Worm (Caenorhabditis elegans) whole organism, L3 larva: ENCODE measurements around the gene Y111B2A.21.

Source experiments
- R02D3.7 ChIP-seq: fragments of 150-350 bp; optimal IDR thresholded peaks from 2 replicates; lab custom pipeline; 2014; ENCODE audit warnings: missing biosample characterization, missing genetic modification characterization
- ZK546.5 ChIP-seq: sonication (generic microtip); optimal IDR thresholded peaks from 2 replicates; lab custom pipeline; 2017; ENCODE audit warnings: missing biosample characterization, missing genetic modification characterization
- aly-2 ChIP-seq: fragments of 150-350 bp; optimal IDR thresholded peaks from 2 replicates; lab custom pipeline; 2014; ENCODE audit warnings: missing biosample characterization, missing genetic modification characterization
- ama-1 ChIP-seq: fragments of 150-350 bp; optimal IDR thresholded peaks from 2 replicates; lab custom pipeline; 2018
- ceh-16 ChIP-seq: sonication (generic microtip); optimal IDR thresholded peaks from 2 replicates; lab custom pipeline; 2017; ENCODE audit warnings: missing biosample characterization, missing genetic modification characterization
- ceh-9 ChIP-seq: sonication (generic microtip); optimal IDR thresholded peaks from 2 replicates; lab custom pipeline; 2018; ENCODE audit warnings: missing biosample characterization, missing genetic modification characterization
- daf-12 ChIP-seq: fragments of 150-350 bp; optimal IDR thresholded peaks from 2 replicates; lab custom pipeline; 2014; ENCODE audit warnings: missing biosample characterization, missing genetic modification reagents, missing genetic modification characterization
- egl-27 ChIP-seq: sonication (generic microtip); optimal IDR thresholded peaks from 4 replicates; lab custom pipeline; 2017; ENCODE audit warnings: missing biosample characterization, missing genetic modification reagents, missing genetic modification characterization
- elt-1 ChIP-seq: fragments of 150-350 bp; optimal IDR thresholded peaks from 2 replicates; lab custom pipeline; 2014; ENCODE audit warnings: missing biosample characterization, missing genetic modification characterization
- eor-1 ChIP-seq, 2 experiments: fragments of 150-350 bp; optimal IDR thresholded peaks; 2 replicates each; lab custom pipeline; 2014 to 2018; ENCODE audit warnings: missing biosample characterization in 2 of 2, missing genetic modification characterization in 2 of 2
- fkh-10 ChIP-seq: sonication (generic microtip); optimal IDR thresholded peaks from 2 replicates; lab custom pipeline; 2017; ENCODE audit warnings: missing biosample characterization, missing genetic modification reagents, missing genetic modification characterization
- hmg-11 ChIP-seq: sonication (generic microtip); optimal IDR thresholded peaks from 2 replicates; lab custom pipeline; 2016; ENCODE audit warnings: missing genetic modification characterization, missing compliant biosample characterization
- lin-39 ChIP-seq: fragments of 150-350 bp; optimal IDR thresholded peaks from 2 replicates; lab custom pipeline; 2018; ENCODE audit warnings: missing biosample characterization, missing genetic modification reagents, missing genetic modification characterization
- mdl-1 ChIP-seq: fragments of 150-350 bp; optimal IDR thresholded peaks from 2 replicates; lab custom pipeline; 2014; ENCODE audit warnings: missing biosample characterization, missing genetic modification characterization
- mml-1 ChIP-seq: fragments of 150-350 bp; sonication (generic microtip); optimal IDR thresholded peaks from 3 replicates; lab custom pipeline; 2014; ENCODE audit warnings: missing biosample characterization, missing genetic modification characterization
- nfya-1 ChIP-seq: sonication (generic microtip); optimal IDR thresholded peaks from 2 replicates; lab custom pipeline; 2017; ENCODE audit warnings: missing genetic modification characterization, mild to moderate bottlenecking, missing compliant biosample characterization, antibody characterized with exemption, moderate library complexity; ENCODE audit not compliant: insufficient read depth
- nhr-11 ChIP-seq: fragments of 150-350 bp; optimal IDR thresholded peaks from 2 replicates; lab custom pipeline; 2014; ENCODE audit warnings: missing biosample characterization, missing genetic modification characterization
- nhr-12 ChIP-seq: fragments of 150-350 bp; optimal IDR thresholded peaks from 2 replicates; lab custom pipeline; 2014; ENCODE audit warnings: missing biosample characterization, missing genetic modification characterization
- nhr-23 ChIP-seq: fragments of 150-350 bp; optimal IDR thresholded peaks from 2 replicates; lab custom pipeline; 2014; ENCODE audit warnings: missing biosample characterization, missing genetic modification reagents, missing genetic modification characterization
- nhr-237 ChIP-seq: fragments of 150-350 bp; optimal IDR thresholded peaks from 2 replicates; lab custom pipeline; 2014; ENCODE audit warnings: missing biosample characterization, missing genetic modification characterization
- nhr-25 ChIP-seq: sonication (generic microtip); optimal IDR thresholded peaks from 2 replicates; lab custom pipeline; 2017; ENCODE audit warnings: missing biosample characterization, missing genetic modification characterization
- nhr-28 ChIP-seq: fragments of 150-350 bp; optimal IDR thresholded peaks from 2 replicates; lab custom pipeline; 2014; ENCODE audit warnings: missing biosample characterization, missing genetic modification characterization
- nhr-67 ChIP-seq: fragments of 150-350 bp; optimal IDR thresholded peaks from 2 replicates; lab custom pipeline; 2014; ENCODE audit warnings: missing biosample characterization, missing genetic modification characterization
- nhr-77 ChIP-seq: fragments of 150-350 bp; optimal IDR thresholded peaks from 2 replicates; lab custom pipeline; 2014; ENCODE audit warnings: missing biosample characterization, missing genetic modification characterization
- pha-4 ChIP-seq: fragments of 150-350 bp; optimal IDR thresholded peaks from 2 replicates; lab custom pipeline; 2014; ENCODE audit warnings: missing biosample characterization, missing genetic modification reagents, missing genetic modification characterization
- skn-1 ChIP-seq: fragments of 150-350 bp; optimal IDR thresholded peaks from 2 replicates; lab custom pipeline; 2014; ENCODE audit warnings: missing biosample characterization, missing genetic modification characterization
- tbx-2 ChIP-seq: sonication (generic microtip); optimal IDR thresholded peaks from 2 replicates; lab custom pipeline; 2016; ENCODE audit warnings: mild to moderate bottlenecking, missing genetic modification characterization, missing compliant biosample characterization
- unc-39 ChIP-seq: sonication (generic microtip); optimal IDR thresholded peaks from 4 replicates; lab custom pipeline; 2017; ENCODE audit warnings: missing biosample characterization, missing genetic modification characterization
- ztf-4 ChIP-seq: fragments of 150-350 bp; optimal IDR thresholded peaks from 2 replicates; lab custom pipeline; 2014; ENCODE audit warnings: missing biosample characterization, missing genetic modification characterization

Gene Y111B2A.21

ce11 chrIII:12764241-12764640 lies 18.0 kb downstream of the Y111B2A.21 start, which contains the start of the genes irld-19 and irld-61:
Gene irld-19 (minus strand): TSS chrIII:12764341.
Gene irld-61 (plus strand): TSS chrIII:12764553.
- TF ChIP-seq elt-1 (tag; lab: Kevin White, UChicago) (no peak), mml-1 (tag; lab: Kevin White, UChicago) (no peak), ceh-16 (tag; lab: Kevin White, UChicago) (no peak), eor-1 (tag; optimal IDR thresholded peaks at IDR 0.05; lab: Kevin White, UChicago) (no peak)
- TF ChIP-seq, all 47 proteins: peak for 0

ce11 chrIII:12773753-12774152 lies 27.5 kb downstream of the Y111B2A.21 start:
- TF ChIP-seq lin-39 (tag; lab: Kevin White, UChicago) = no peak
- TF ChIP-seq aly-2 (tag; lab: Kevin White, UChicago) = no peak
- no peak for TF ChIP-seq nhr-67 (tag; lab: Kevin White, UChicago)
- TF ChIP-seq nfya-1 (tag; lab: Kevin White, UChicago) = peak; percentile 87
- no peak for TF ChIP-seq ceh-9 (tag; lab: Kevin White, UChicago)

- TF ChIP-seq lin-39 (tag; lab: Kevin White, UChicago) (peak; percentile 18), R02D3.7 (no peak)
- TF ChIP-seq, all 47 proteins: peak for 1
Observed at ce11 chrIII:12779676-12780337, 33.6 kb downstream of the Y111B2A.21 start, which contains the start of gene gab-1. Gene gab-1 (minus strand): TSS chrIII:12779726.

- TF ChIP-seq ceh-9 (tag; lab: Kevin White, UChicago) (no peak), fkh-10 (GFP tag; lab: Kevin White, UChicago) (peak; percentile 57), nhr-23 (tag; lab: Kevin White, UChicago) (no peak), ama-1 (lab: Kevin White, UChicago) (no peak)
Observed at ce11 chrIII:12783878-12784277, 37.7 kb downstream of the Y111B2A.21 start.

- TF ChIP-seq elt-1 (tag; lab: Kevin White, UChicago) (no peak), daf-12 (tag; lab: Kevin White, UChicago) (no peak), nhr-28 (tag; lab: Kevin White, UChicago) (no peak), nhr-77 (tag; lab: Kevin White, UChicago) (no peak), ZK546.5 (tag; lab: Kevin White, UChicago) (no peak), nhr-25 (tag; lab: Kevin White, UChicago) (no peak), nhr-11 (tag; lab: Kevin White, UChicago) (no peak), hmg-11 (tag; lab: Kevin White, UChicago) (no peak), tbx-2 (tag; lab: Kevin White, UChicago) (no peak), nhr-237 (tag; lab: Kevin White, UChicago) (no peak), pha-4 (tag; lab: Kevin White, UChicago) (no peak), skn-1 (no peak), mdl-1 (tag; lab: Kevin White, UChicago) (no peak), ztf-4 (tag; lab: Kevin White, UChicago) (no peak), nhr-67 (tag; lab: Kevin White, UChicago) (no peak), eor-1 (tag; optimal IDR thresholded peaks at IDR 0.05; lab: Kevin White, UChicago) (no peak), nhr-12 (tag; lab: Kevin White, UChicago) (no peak), unc-39 (tag; lab: Kevin White, UChicago) (no peak)
Observed at ce11 chrIII:12784854-12785253, 38.6 kb downstream of the Y111B2A.21 start, which contains the start of gene lgc-37. Gene lgc-37 (plus strand): TSS chrIII:12785154.

- no peak for TF ChIP-seq ceh-16 (tag; lab: Kevin White, UChicago)
- no peak for TF ChIP-seq tbx-2 (tag; lab: Kevin White, UChicago)
- TF ChIP-seq unc-39 (tag; lab: Kevin White, UChicago) = no peak
- TF ChIP-seq nfya-1 (tag; lab: Kevin White, UChicago) = peak; percentile 55
- TF ChIP-seq nhr-77 (tag; lab: Kevin White, UChicago) = no peak
- no peak for TF ChIP-seq pha-4 (tag; lab: Kevin White, UChicago)
- no peak for TF ChIP-seq egl-27 (tag; lab: Kevin White, UChicago)
- no peak for TF ChIP-seq ZK546.5 (tag; lab: Kevin White, UChicago)
Observed at ce11 chrIII:12785427-12785826, 39.2 kb downstream of the Y111B2A.21 start.
